Fruit fly (Drosophila melanogaster) whole organism, embryonic: ENCODE results near the gene CG14715.

Experiments used
- ATbp ChIP-seq: fragments of 200-800 bp; sonication (Bioruptor generic); optimal IDR thresholded peaks from 2 replicates; lab custom pipeline; 2017; ENCODE audit warnings: missing biosample characterization, mild to moderate bottlenecking, missing genetic modification characterization, missing genetic modification reagents
- Atf-2 ChIP-seq: fragments of 200-800 bp; sonication (Bioruptor generic); optimal IDR thresholded peaks from 2 replicates; lab custom pipeline; 2016; ENCODE audit warnings: missing biosample characterization, missing genetic modification characterization
- BtbVII ChIP-seq: fragments of 200-800 bp; sonication (Bioruptor generic); optimal IDR thresholded peaks from 3 replicates; lab custom pipeline; 2017; ENCODE audit warnings: missing biosample characterization, mild to moderate bottlenecking, missing genetic modification characterization
- CG10979 ChIP-seq: fragments of 200-800 bp; sonication (Bioruptor generic); optimal IDR thresholded peaks from 2 replicates; lab custom pipeline; 2018; ENCODE audit warnings: missing biosample characterization, mild to moderate bottlenecking, missing genetic modification characterization, moderate library complexity
- CG11504 ChIP-seq: fragments of 200-800 bp; sonication (Bioruptor generic); optimal IDR thresholded peaks from 3 replicates; lab custom pipeline; 2019; ENCODE audit warnings: missing biosample characterization, mild to moderate bottlenecking, missing genetic modification characterization, moderate library complexity
- CG11560 ChIP-seq: fragments of 200-800 bp; sonication (Bioruptor generic); IDR thresholded peaks from 3 replicates; pipeline ENCODE4 v1.3.6; 2022; ENCODE audit warnings: missing biosample characterization, missing genetic modification characterization
- CG12071 ChIP-seq: fragments of 200-800 bp; sonication (Bioruptor generic); optimal IDR thresholded peaks from 3 replicates; lab custom pipeline; 2018; ENCODE audit warnings: missing biosample characterization, mild to moderate bottlenecking, missing genetic modification characterization
- CG13775 ChIP-seq: fragments of 200-800 bp; sonication (Bioruptor generic); optimal IDR thresholded peaks from 3 replicates; lab custom pipeline; 2017; ENCODE audit warnings: missing biosample characterization, mild to moderate bottlenecking, missing genetic modification characterization
- CG15011 ChIP-seq: fragments of 200-800 bp; sonication (Bioruptor generic); optimal IDR thresholded peaks from 3 replicates; lab custom pipeline; 2018; ENCODE audit warnings: missing biosample characterization, mild to moderate bottlenecking, missing genetic modification characterization
- CG15514 ChIP-seq: fragments of 200-800 bp; sonication (Bioruptor generic); optimal IDR thresholded peaks from 3 replicates; lab custom pipeline; 2017; ENCODE audit warnings: missing biosample characterization, missing genetic modification characterization, mild to moderate bottlenecking, moderate library complexity, missing genetic modification reagents
- CG15601 ChIP-seq: fragments of 200-800 bp; sonication (Bioruptor generic); optimal IDR thresholded peaks from 3 replicates; lab custom pipeline; 2019; ENCODE audit warnings: missing biosample characterization, mild to moderate bottlenecking, missing genetic modification characterization, moderate library complexity
- CG1603 ChIP-seq: fragments of 200-800 bp; sonication (Bioruptor generic); optimal IDR thresholded peaks from 2 replicates; lab custom pipeline; 2019; ENCODE audit warnings: missing biosample characterization, mild to moderate bottlenecking, missing genetic modification characterization, moderate library complexity
- CG16863 ChIP-seq: fragments of 200-800 bp; sonication (Bioruptor generic); optimal IDR thresholded peaks from 3 replicates; lab custom pipeline; 2016; ENCODE audit warnings: missing biosample characterization, missing genetic modification characterization
- CG17802 ChIP-seq: fragments of 200-800 bp; sonication (Bioruptor generic); optimal IDR thresholded peaks from 2 replicates; lab custom pipeline; 2018; ENCODE audit warnings: missing biosample characterization, mild to moderate bottlenecking, missing genetic modification characterization, moderate library complexity
- CG2116 ChIP-seq: fragments of 200-800 bp; sonication (Bioruptor generic); optimal IDR thresholded peaks from 3 replicates; lab custom pipeline; 2018; ENCODE audit warnings: missing biosample characterization, mild to moderate bottlenecking, missing genetic modification characterization
- CG2202 ChIP-seq: fragments of 200-800 bp; sonication (Bioruptor generic); optimal IDR thresholded peaks from 2 replicates; lab custom pipeline; 2018; ENCODE audit warnings: missing biosample characterization, mild to moderate bottlenecking, missing genetic modification characterization
- CG2712 ChIP-seq: fragments of 200-800 bp; optimal IDR thresholded peaks from 3 replicates; lab custom pipeline; 2019; ENCODE audit warnings: missing biosample characterization, mild to moderate bottlenecking, missing genetic modification characterization, moderate library complexity
- CG33213 ChIP-seq: fragments of 200-800 bp; sonication (Bioruptor generic); optimal IDR thresholded peaks from 3 replicates; lab custom pipeline; 2016; ENCODE audit warnings: missing biosample characterization, missing genetic modification characterization
- CG34224 ChIP-seq: fragments of 200-800 bp; sonication (Bioruptor generic); IDR thresholded peaks from 3 replicates; pipeline ENCODE4 v1.3.6; 2022; ENCODE audit warnings: missing biosample characterization, missing genetic modification characterization; ENCODE audit not compliant: partially characterized antibody
- CG3726 ChIP-seq: fragments of 200-800 bp; sonication (Bioruptor generic); IDR thresholded peaks from 3 replicates; pipeline ENCODE4, ENCODE4 v1.3.6; 2022; ENCODE audit warnings: missing biosample characterization, missing genetic modification characterization
- CG5245 ChIP-seq: fragments of 200-800 bp; sonication (Bioruptor generic); optimal IDR thresholded peaks from 3 replicates; lab custom pipeline; 2016; ENCODE audit warnings: missing biosample characterization, missing genetic modification characterization
- CG6683 ChIP-seq: fragments of 200-800 bp; sonication (Bioruptor generic); optimal IDR thresholded peaks from 2 replicates; lab custom pipeline; 2017; ENCODE audit warnings: missing biosample characterization, mild to moderate bottlenecking, missing genetic modification characterization, missing genetic modification reagents
- D ChIP-seq, 2 experiments: fragments of 200-800 bp in 1 of 2; fragments of >200 bp in 1 of 2; sonication (Bioruptor generic) in 1 of 2; optimal IDR thresholded peaks; 2 replicates in 1 of 2; 3 replicates in 1 of 2; lab custom pipeline; 2017; ENCODE audit warnings: mild to moderate bottlenecking in 1 of 2, missing biosample characterization in 1 of 2, missing genetic modification characterization in 1 of 2, missing genetic modification reagents in 1 of 2
- D19A ChIP-seq: fragments of 200-800 bp; optimal IDR thresholded peaks from 3 replicates; lab custom pipeline; 2019; ENCODE audit warnings: missing biosample characterization, mild to moderate bottlenecking, missing genetic modification characterization, moderate library complexity
- Dbx ChIP-seq: fragments of 200-800 bp; sonication (Bioruptor generic); IDR thresholded peaks from 3 replicates; pipeline ENCODE4 v1.3.6; 2022; ENCODE audit warnings: missing biosample characterization, missing genetic modification characterization
- Drgx ChIP-seq: fragments of 200-800 bp; sonication (Bioruptor generic); IDR thresholded peaks from 2 replicates; pipeline ENCODE4 v1.3.6; 2022; ENCODE audit warnings: missing biosample characterization, missing genetic modification characterization
- Elba2 ChIP-seq: fragments of 200-800 bp; sonication (Bioruptor generic); optimal IDR thresholded peaks from 3 replicates; lab custom pipeline; 2016; ENCODE audit warnings: missing biosample characterization, missing genetic modification characterization
- Hand ChIP-seq: fragments of 200-800 bp; sonication (Bioruptor generic); optimal IDR thresholded peaks from 2 replicates; lab custom pipeline; 2017; ENCODE audit warnings: mild to moderate bottlenecking, missing biosample characterization, missing genetic modification reagents, missing genetic modification characterization
- Hr39 ChIP-seq: fragments of >200 bp; optimal IDR thresholded peaks from 2 replicates; lab custom pipeline; 2017
- Mad ChIP-seq: fragments of 200-800 bp; sonication (Bioruptor generic); optimal IDR thresholded peaks from 2 replicates; lab custom pipeline; 2016; ENCODE audit warnings: missing biosample characterization, missing genetic modification characterization
- Nf-YC ChIP-seq: fragments of 200-800 bp; optimal IDR thresholded peaks from 3 replicates; lab custom pipeline; 2019; ENCODE audit warnings: missing biosample characterization, mild to moderate bottlenecking, missing genetic modification characterization, moderate library complexity
- Spps ChIP-seq: fragments of 200-800 bp; sonication (Bioruptor generic); optimal IDR thresholded peaks from 2 replicates; lab custom pipeline; 2018; ENCODE audit warnings: missing biosample characterization, mild to moderate bottlenecking, missing genetic modification characterization
- aop ChIP-seq: fragments of 200-800 bp; sonication (Bioruptor generic); IDR thresholded peaks from 2 replicates; pipeline ENCODE4 v1.3.6; 2022; ENCODE audit warnings: missing biosample characterization, missing genetic modification characterization
- cato ChIP-seq: fragments of 200-800 bp; sonication (Bioruptor generic); optimal IDR thresholded peaks from 2 replicates; lab custom pipeline; 2016; ENCODE audit warnings: missing biosample characterization, missing genetic modification characterization, borderline replicate concordance
- fru ChIP-seq: fragments of >200 bp; optimal IDR thresholded peaks from 2 replicates; lab custom pipeline; 2017
- gce ChIP-seq: fragments of 200-800 bp; sonication (Bioruptor generic); IDR thresholded peaks from 3 replicates; pipeline ENCODE4 v1.3.6; 2022; ENCODE audit warnings: missing biosample characterization, missing genetic modification characterization
- gcm2 ChIP-seq: fragments of 200-800 bp; sonication (Bioruptor generic); optimal IDR thresholded peaks from 2 replicates; lab custom pipeline; 2016; ENCODE audit warnings: missing biosample characterization, missing genetic modification characterization
- h ChIP-seq: fragments of >200 bp; optimal IDR thresholded peaks from 2 replicates; lab custom pipeline; 2017
- hb ChIP-seq: fragments of 200-800 bp; sonication (Bioruptor generic); IDR thresholded peaks from 3 replicates; pipeline ENCODE4 v1.3.6; 2022; ENCODE audit warnings: missing biosample characterization, missing genetic modification characterization; ENCODE audit not compliant: partially characterized antibody
- kah ChIP-seq: fragments of 200-800 bp; sonication (Bioruptor generic); optimal IDR thresholded peaks from 2 replicates; lab custom pipeline; 2018; ENCODE audit warnings: missing biosample characterization, mild to moderate bottlenecking, missing genetic modification characterization
- klu ChIP-seq: fragments of 200-800 bp; sonication (Bioruptor generic); IDR thresholded peaks from 2 replicates; pipeline ENCODE4 v1.3.6; 2022; ENCODE audit warnings: missing biosample characterization, missing genetic modification characterization
- kni ChIP-seq: fragments of 200-800 bp; sonication (Bioruptor generic); optimal IDR thresholded peaks from 3 replicates; lab custom pipeline; 2017; ENCODE audit warnings: mild to moderate bottlenecking, missing biosample characterization, missing genetic modification reagents, missing genetic modification characterization
- knrl ChIP-seq: fragments of 200-800 bp; sonication (Bioruptor generic); IDR thresholded peaks from 3 replicates; pipeline ENCODE4 v1.3.6; 2022; ENCODE audit warnings: missing biosample characterization, missing genetic modification characterization; ENCODE audit not compliant: partially characterized antibody
- mam ChIP-seq: fragments of 200-800 bp; sonication (Bioruptor generic); optimal IDR thresholded peaks from 3 replicates; lab custom pipeline; 2016; ENCODE audit warnings: missing biosample characterization, missing genetic modification characterization
- pum ChIP-seq: fragments of 200-800 bp; sonication (Bioruptor generic); optimal IDR thresholded peaks from 2 replicates; lab custom pipeline; 2016; ENCODE audit warnings: missing biosample characterization, missing genetic modification characterization
- run ChIP-seq: fragments of 200-800 bp; sonication (Bioruptor generic); optimal IDR thresholded peaks from 3 replicates; lab custom pipeline; 2018; ENCODE audit warnings: missing biosample characterization, mild to moderate bottlenecking, missing genetic modification characterization
- shn ChIP-seq: fragments of 200-800 bp; sonication (Bioruptor generic); optimal IDR thresholded peaks from 3 replicates; lab custom pipeline; 2016; ENCODE audit warnings: missing biosample characterization, missing genetic modification characterization
- sima ChIP-seq: fragments of 200-800 bp; sonication (Bioruptor generic); optimal IDR thresholded peaks from 2 replicates; lab custom pipeline; 2016; ENCODE audit warnings: missing biosample characterization, missing genetic modification characterization
- stwl ChIP-seq: fragments of 200-800 bp; sonication (Bioruptor generic); optimal IDR thresholded peaks from 3 replicates; lab custom pipeline; 2018; ENCODE audit warnings: missing biosample characterization, mild to moderate bottlenecking, missing genetic modification characterization, moderate library complexity
- tup ChIP-seq: fragments of 200-800 bp; sonication (Bioruptor generic); optimal IDR thresholded peaks from 2 replicates; lab custom pipeline; 2016; ENCODE audit warnings: missing biosample characterization, mild to moderate bottlenecking, missing genetic modification characterization, moderate library complexity

Gene CG14715

DNA sequence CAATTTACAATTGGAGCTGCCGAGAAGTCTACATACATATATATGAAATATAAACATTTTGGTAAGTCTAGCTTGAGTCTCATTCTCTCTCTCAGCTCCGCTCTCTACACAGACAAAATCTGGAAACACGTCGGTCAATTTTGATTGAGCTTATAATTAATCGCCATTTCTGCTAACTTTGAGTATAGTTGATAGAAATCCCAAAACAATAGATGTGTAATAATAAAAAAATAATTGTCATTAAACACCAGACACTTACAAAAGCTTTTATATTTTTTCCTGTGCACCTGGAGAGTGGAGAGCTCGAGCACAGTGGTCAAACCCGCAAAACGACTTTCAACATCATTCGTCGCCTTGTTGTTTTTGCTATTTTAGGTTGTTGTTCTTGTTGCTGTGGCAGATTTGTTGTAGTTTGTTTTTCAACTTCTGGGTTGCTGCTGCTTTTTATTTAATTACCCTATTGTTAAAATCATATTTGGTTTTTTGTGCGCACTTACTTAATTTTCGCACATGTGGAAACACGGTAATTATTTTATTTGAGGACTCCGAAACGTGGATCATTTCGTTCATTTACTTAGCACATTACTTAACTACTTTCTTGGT, 17.3 kb upstream of the CG14715 start (continued):
- TF ChIP-seq stwl (tag; lab: Kevin White, UChicago) (peak; percentile 37), Hand (GFP tag; lab: Kevin White, UChicago) (peak; percentile 92), CG11560 (peak; percentile 85), CG2202 (tag; lab: Kevin White, UChicago) (peak; percentile 90), Hr39 (lab: Kevin White, UChicago) (no peak), CG2116 (GFP tag; lab: Kevin White, UChicago) (peak; percentile 77), CG16863 (GFP tag; lab: Kevin White, UChicago) (peak; percentile 93), mam (GFP tag; lab: Kevin White, UChicago) (peak; percentile 96), kni (GFP tag; lab: Kevin White, UChicago) (no peak), Elba2 (GFP tag; lab: Kevin White, UChicago) (no peak), BtbVII (GFP tag; lab: Kevin White, UChicago) (peak; percentile 95), sima (GFP tag; lab: Kevin White, UChicago) (peak; percentile 74), CG5245 (peak; percentile 93), cato (GFP tag; lab: Kevin White, UChicago) (peak; percentile 91), D19A (tag; lab: Kevin White, UChicago) (peak; percentile 92), hb (GFP tag; lab: Robert Waterston, UW) (no peak), CG1603 (tag; lab: Kevin White, UChicago) (peak; percentile 95), run (tag; lab: Kevin White, UChicago) (peak; percentile 89), CG11504 (tag; lab: Kevin White, UChicago) (peak; percentile 95), D (optimal IDR thresholded peaks at IDR 0.05; lab: Kevin White, UChicago) (no peak), D (GFP tag; optimal IDR thresholded peaks at IDR 0.05; lab: Kevin White, UChicago) (peak; percentile 86), CG12071 (GFP tag; lab: Kevin White, UChicago) (peak; percentile 97), knrl (GFP tag; lab: Robert Waterston, UW) (no peak), pum (GFP tag; lab: Kevin White, UChicago) (peak; percentile 93), shn (GFP tag; lab: Kevin White, UChicago) (peak; percentile 89), CG33213 (GFP tag; lab: Kevin White, UChicago) (peak; percentile 96), h (no peak), CG10979 (tag; lab: Kevin White, UChicago) (peak; percentile 95), CG15514 (GFP tag; lab: Kevin White, UChicago) (peak; percentile 91), CG13775 (peak; percentile 94), CG3726 (GFP tag; lab: Robert Waterston, UW) (peak; percentile 95), gce (GFP tag; lab: Robert Waterston, UW) (peak; percentile 95), CG15601 (tag; lab: Kevin White, UChicago) (peak; percentile 94), ATbp (GFP tag; lab: Kevin White, UChicago) (peak; percentile 94), Dbx (GFP tag; lab: Robert Waterston, UW) (peak; percentile 97), fru (lab: Kevin White, UChicago) (no peak), CG34224 (GFP tag; lab: Robert Waterston, UW) (no peak), tup (GFP tag; lab: Kevin White, UChicago) (peak; percentile 92), Mad (GFP tag; lab: Kevin White, UChicago) (peak; percentile 95), Nf-YC (tag; lab: Kevin White, UChicago) (peak; percentile 73), klu (peak; percentile 93), Atf-2 (peak; percentile 93), kah (peak; percentile 86), CG6683 (GFP tag; lab: Kevin White, UChicago) (peak; percentile 86), aop (GFP tag; lab: Robert Waterston, UW) (peak; percentile 83), Drgx (peak; percentile 99), CG17802 (tag; lab: Kevin White, UChicago) (peak; percentile 86), CG2712 (tag; lab: Kevin White, UChicago) (peak; percentile 98), gcm2 (GFP tag; lab: Kevin White, UChicago) (peak; percentile 93), CG15011 (GFP tag; lab: Kevin White, UChicago) (peak; percentile 90), Spps (peak; percentile 91)
